Fruit fly (Drosophila melanogaster) whole organism, embryonic: ENCODE results near the gene Nepl18.
A peak's percentile ranks its signal among the peaks of the same experiment; 100 is the strongest.

ENCODE experiments used
- Asciz ChIP-seq: fragments of 200-800 bp; sonication (Bioruptor generic); optimal IDR thresholded peaks from 2 replicates; lab custom pipeline; 2017; ENCODE audit warnings: missing biosample characterization, mild to moderate bottlenecking, missing genetic modification characterization, missing genetic modification reagents
- Bgb ChIP-seq: fragments of 200-800 bp; sonication (Bioruptor generic); IDR thresholded peaks from 2 replicates; pipeline ENCODE4 v1.3.6; 2022; ENCODE audit warnings: missing biosample characterization, missing genetic modification characterization; ENCODE audit not compliant: partially characterized antibody
- Bteb2 ChIP-seq: fragments of 200-800 bp; sonication (Bioruptor generic); optimal IDR thresholded peaks from 2 replicates; lab custom pipeline; 2016; ENCODE audit warnings: missing biosample characterization, missing genetic modification characterization
- CG10654 ChIP-seq: fragments of 200-800 bp; sonication (Bioruptor generic); optimal IDR thresholded peaks from 2 replicates; lab custom pipeline; 2016; ENCODE audit warnings: missing biosample characterization, missing genetic modification characterization
- CG10979 ChIP-seq: fragments of 200-800 bp; sonication (Bioruptor generic); optimal IDR thresholded peaks from 2 replicates; lab custom pipeline; 2018; ENCODE audit warnings: missing biosample characterization, mild to moderate bottlenecking, missing genetic modification characterization, moderate library complexity
- CG11504 ChIP-seq: fragments of 200-800 bp; sonication (Bioruptor generic); optimal IDR thresholded peaks from 3 replicates; lab custom pipeline; 2019; ENCODE audit warnings: missing biosample characterization, mild to moderate bottlenecking, missing genetic modification characterization, moderate library complexity
- CG12104 ChIP-seq: fragments of 200-800 bp; sonication (Bioruptor generic); optimal IDR thresholded peaks from 3 replicates; lab custom pipeline; 2016; ENCODE audit warnings: missing biosample characterization, missing genetic modification characterization
- CG13624 ChIP-seq: fragments of 200-800 bp; sonication (Bioruptor generic); optimal IDR thresholded peaks from 2 replicates; lab custom pipeline; 2016; ENCODE audit warnings: missing biosample characterization, missing genetic modification characterization
- CG15696 ChIP-seq: fragments of 200-800 bp; sonication (Bioruptor generic); optimal IDR thresholded peaks from 2 replicates; lab custom pipeline; 2019; ENCODE audit warnings: missing biosample characterization, mild to moderate bottlenecking, missing genetic modification characterization, moderate library complexity
- CG16779 ChIP-seq: fragments of 200-800 bp; sonication (Bioruptor generic); IDR thresholded peaks from 2 replicates; pipeline ENCODE4 v1.3.6; 2022; ENCODE audit warnings: missing biosample characterization, missing genetic modification characterization
- CG18619 ChIP-seq: fragments of 200-800 bp; sonication (Bioruptor generic); optimal IDR thresholded peaks from 3 replicates; lab custom pipeline; 2017; ENCODE audit warnings: missing biosample characterization, mild to moderate bottlenecking, missing genetic modification characterization
- CG2202 ChIP-seq: fragments of 200-800 bp; sonication (Bioruptor generic); optimal IDR thresholded peaks from 2 replicates; lab custom pipeline; 2018; ENCODE audit warnings: missing biosample characterization, mild to moderate bottlenecking, missing genetic modification characterization
- CG30020 ChIP-seq: fragments of 200-800 bp; optimal IDR thresholded peaks from 2 replicates; lab custom pipeline; 2019; ENCODE audit warnings: missing biosample characterization, mild to moderate bottlenecking, missing genetic modification characterization, moderate library complexity
- CG31365 ChIP-seq: fragments of 200-800 bp; sonication (Bioruptor generic); optimal IDR thresholded peaks from 2 replicates; lab custom pipeline; 2018; ENCODE audit warnings: missing biosample characterization, mild to moderate bottlenecking, missing genetic modification characterization
- CG31441 ChIP-seq: fragments of 200-800 bp; sonication (Bioruptor generic); IDR thresholded peaks from 2 replicates; pipeline ENCODE4 v1.3.6; 2022; ENCODE audit warnings: missing biosample characterization, missing genetic modification characterization
- CG3995 ChIP-seq: fragments of 200-800 bp; sonication (Bioruptor generic); optimal IDR thresholded peaks from 3 replicates; lab custom pipeline; 2016; ENCODE audit warnings: missing biosample characterization, missing genetic modification characterization
- CG5180 ChIP-seq: fragments of 200-800 bp; sonication (Bioruptor generic); optimal IDR thresholded peaks from 3 replicates; lab custom pipeline; 2017; ENCODE audit warnings: missing biosample characterization, missing genetic modification characterization, mild to moderate bottlenecking, moderate library complexity, missing genetic modification reagents
- CG6254 ChIP-seq: fragments of 200-800 bp; sonication (Bioruptor generic); optimal IDR thresholded peaks from 3 replicates; lab custom pipeline; 2017; ENCODE audit warnings: mild to moderate bottlenecking, missing biosample characterization, missing genetic modification reagents, missing genetic modification characterization
- CG8388 ChIP-seq: fragments of 200-800 bp; sonication (Bioruptor generic); optimal IDR thresholded peaks from 2 replicates; lab custom pipeline; 2019; ENCODE audit warnings: missing biosample characterization, mild to moderate bottlenecking, missing genetic modification characterization, moderate library complexity
- CG8478 ChIP-seq: fragments of >200 bp; optimal IDR thresholded peaks from 2 replicates; lab custom pipeline; 2018
- CG8924 ChIP-seq: fragments of 200-800 bp; optimal IDR thresholded peaks from 3 replicates; lab custom pipeline; 2019; ENCODE audit warnings: missing biosample characterization, mild to moderate bottlenecking, missing genetic modification characterization, moderate library complexity
- CG9215 ChIP-seq: fragments of 200-800 bp; sonication (Bioruptor generic); IDR thresholded peaks from 2 replicates; pipeline ENCODE4 v1.3.6; 2022; ENCODE audit warnings: missing biosample characterization, missing genetic modification characterization
- CrebB ChIP-seq: fragments of 200-800 bp; sonication (Bioruptor generic); optimal IDR thresholded peaks from 3 replicates; lab custom pipeline; 2018; ENCODE audit warnings: missing biosample characterization, mild to moderate bottlenecking, missing genetic modification characterization
- Dip3 ChIP-seq: fragments of 200-800 bp; sonication (Bioruptor generic); optimal IDR thresholded peaks from 3 replicates; lab custom pipeline; 2016; ENCODE audit warnings: missing biosample characterization, missing genetic modification characterization
- Fer3 ChIP-seq: fragments of 200-800 bp; sonication (Bioruptor generic); optimal IDR thresholded peaks from 2 replicates; lab custom pipeline; 2018; ENCODE audit warnings: missing biosample characterization, mild to moderate bottlenecking, missing genetic modification characterization, moderate library complexity
- Gsc ChIP-seq: fragments of 200-800 bp; sonication (Bioruptor generic); IDR thresholded peaks from 2 replicates; pipeline ENCODE4 v1.3.6; 2022; ENCODE audit warnings: missing biosample characterization, missing genetic modification characterization
- Hand ChIP-seq: fragments of 200-800 bp; sonication (Bioruptor generic); optimal IDR thresholded peaks from 2 replicates; lab custom pipeline; 2017; ENCODE audit warnings: mild to moderate bottlenecking, missing biosample characterization, missing genetic modification reagents, missing genetic modification characterization
- Hr39 ChIP-seq: fragments of >200 bp; optimal IDR thresholded peaks from 2 replicates; lab custom pipeline; 2017
- Sry-δ ChIP-seq: fragments of 200-800 bp; sonication (Bioruptor generic); optimal IDR thresholded peaks from 2 replicates; lab custom pipeline; 2016; ENCODE audit warnings: missing biosample characterization, missing genetic modification characterization
- bowl ChIP-seq: fragments of 200-800 bp; sonication (Bioruptor generic); IDR thresholded peaks from 2 replicates; pipeline ENCODE4 v1.3.6; 2022; ENCODE audit warnings: missing biosample characterization, missing genetic modification characterization
- corto ChIP-seq: fragments of 200-800 bp; sonication (Bioruptor generic); optimal IDR thresholded peaks from 2 replicates; lab custom pipeline; 2016; ENCODE audit warnings: missing biosample characterization, mild to moderate bottlenecking, missing genetic modification characterization, moderate library complexity
- crol ChIP-seq: fragments of 200-800 bp; sonication (Bioruptor generic); IDR thresholded peaks from 2 replicates; pipeline ENCODE4 v1.3.6; 2022; ENCODE audit warnings: missing biosample characterization, missing genetic modification characterization
- dati ChIP-seq: fragments of 200-800 bp; sonication (Bioruptor generic); IDR thresholded peaks from 2 replicates; pipeline ENCODE4 v1.3.6; 2022; ENCODE audit warnings: missing biosample characterization, missing genetic modification characterization
- disco-r ChIP-seq: fragments of 200-800 bp; sonication (Bioruptor generic); optimal IDR thresholded peaks from 2 replicates; lab custom pipeline; 2016; ENCODE audit warnings: missing biosample characterization, missing genetic modification characterization
- eve ChIP-seq, 2 experiments: fragments of >200 bp; optimal IDR thresholded peaks; 2 replicates each; lab custom pipeline; 2017; ENCODE audit warnings: missing biosample characterization in 2 of 2, missing genetic modification characterization in 2 of 2
- fu2 ChIP-seq: fragments of 200-800 bp; sonication (Bioruptor generic); optimal IDR thresholded peaks from 2 replicates; lab custom pipeline; 2016; ENCODE audit warnings: missing biosample characterization, missing genetic modification characterization
- gfzf ChIP-seq: fragments of 200-800 bp; sonication (Bioruptor generic); optimal IDR thresholded peaks from 2 replicates; lab custom pipeline; 2016; ENCODE audit warnings: missing biosample characterization, mild to moderate bottlenecking, missing genetic modification characterization, moderate library complexity
- grau ChIP-seq: fragments of 200-800 bp; optimal IDR thresholded peaks from 3 replicates; lab custom pipeline; 2019; ENCODE audit warnings: missing biosample characterization, mild to moderate bottlenecking, missing genetic modification characterization, moderate library complexity
- gsb-n ChIP-seq: fragments of 200-800 bp; sonication (Bioruptor generic); optimal IDR thresholded peaks from 3 replicates; lab custom pipeline; 2018; ENCODE audit warnings: missing biosample characterization, mild to moderate bottlenecking, missing genetic modification characterization
- hth ChIP-seq: fragments of >200 bp; optimal IDR thresholded peaks from 2 replicates; lab custom pipeline; 2017; ENCODE audit warnings: inconsistent platforms
- ken ChIP-seq: fragments of 200-800 bp; sonication (Bioruptor generic); IDR thresholded peaks from 3 replicates; pipeline ENCODE4 v1.3.6; 2022; ENCODE audit warnings: missing biosample characterization, missing genetic modification characterization
- klu ChIP-seq: fragments of 200-800 bp; sonication (Bioruptor generic); IDR thresholded peaks from 2 replicates; pipeline ENCODE4 v1.3.6; 2022; ENCODE audit warnings: missing biosample characterization, missing genetic modification characterization
- pfk ChIP-seq: fragments of 200-800 bp; sonication (Bioruptor generic); optimal IDR thresholded peaks from 2 replicates; lab custom pipeline; 2018; ENCODE audit warnings: missing biosample characterization, mild to moderate bottlenecking, missing genetic modification characterization, moderate library complexity
- slou ChIP-seq: fragments of 200-800 bp; sonication (Bioruptor generic); optimal IDR thresholded peaks from 3 replicates; lab custom pipeline; 2016; ENCODE audit warnings: missing biosample characterization, missing genetic modification characterization
- sr ChIP-seq: fragments of 200-800 bp; sonication (Bioruptor generic); IDR thresholded peaks from 3 replicates; pipeline ENCODE4 v1.3.6; 2022; ENCODE audit warnings: missing biosample characterization, missing genetic modification characterization
- ssp ChIP-seq: fragments of 200-800 bp; sonication (Bioruptor generic); IDR thresholded peaks from 2 replicates; pipeline ENCODE4 v1.3.6; 2022; ENCODE audit warnings: missing biosample characterization, missing genetic modification characterization
- unpg ChIP-seq: fragments of 200-800 bp; sonication (Bioruptor generic); optimal IDR thresholded peaks from 3 replicates; lab custom pipeline; 2018; ENCODE audit warnings: missing biosample characterization, mild to moderate bottlenecking, missing genetic modification characterization, moderate library complexity
- wor ChIP-seq: fragments of 200-800 bp; sonication (Bioruptor generic); IDR thresholded peaks from 2 replicates; pipeline ENCODE4 v1.3.6; 2022; ENCODE audit warnings: missing biosample characterization, missing genetic modification characterization
- yki ChIP-seq: fragments of >200 bp; optimal IDR thresholded peaks from 3 replicates; lab custom pipeline; 2018
- zfh2 ChIP-seq: fragments of 200-800 bp; sonication (Bioruptor generic); optimal IDR thresholded peaks from 2 replicates; lab custom pipeline; 2016; ENCODE audit warnings: missing biosample characterization, missing genetic modification characterization

Gene Nepl18

dm6 chr3R:28880066-28880842, 4.8 kb downstream of the Nepl18 start, which contains the start of the genes Nepl19 and Nepl20 (continued):
- TF ChIP-seq zfh2 (GFP tag; lab: Kevin White, UChicago) (peak; percentile 44), gfzf (GFP tag; lab: Kevin White, UChicago) (no peak), slou (GFP tag; lab: Kevin White, UChicago) (no peak), CG6254 (GFP tag; lab: Kevin White, UChicago) (peak; percentile 59), Bteb2 (GFP tag; lab: Kevin White, UChicago) (peak; percentile 45), dati (0 out of 2 replicates have a peak, but pooled peaks have one; percentile 47), CG2202 (tag; lab: Kevin White, UChicago) (peak; percentile 55), eve (GFP tag; optimal IDR thresholded peaks at IDR 0.05; lab: Kevin White, UChicago) (no peak), CG10654 (GFP tag; lab: Kevin White, UChicago) (peak; percentile 68), CG12104 (peak; percentile 67), klu (GFP tag; lab: Robert Waterston, UW) (peak; percentile 47; the same call in 1 of the 2 replicates), yki (lab: Kevin White, UChicago) (no peak), CG18619 (GFP tag; lab: Kevin White, UChicago) (peak; percentile 64), ken (GFP tag; lab: Robert Waterston, UW) (peak; percentile 64; the same call in 2 of the 3 replicates), Sry-δ (GFP tag; lab: Kevin White, UChicago) (peak; percentile 16), Gsc (GFP tag; lab: Robert Waterston, UW) (peak; percentile 49), sr (GFP tag; lab: Robert Waterston, UW) (0 out of 3 replicates have a peak, but pooled peaks have one; percentile 38), pfk (GFP tag; lab: Kevin White, UChicago) (no peak), ssp (GFP tag; lab: Robert Waterston, UW) (peak; percentile 76), CG13624 (GFP tag; lab: Kevin White, UChicago) (peak; percentile 50), CG15696 (peak; percentile 65), Fer3 (tag; lab: Kevin White, UChicago) (peak; percentile 84), CG10979 (tag; lab: Kevin White, UChicago) (peak; percentile 80), CG5180 (GFP tag; lab: Kevin White, UChicago) (peak; percentile 54), Hand (GFP tag; lab: Kevin White, UChicago) (peak; percentile 64), CrebB (tag; lab: Kevin White, UChicago) (peak; percentile 56), hth (lab: Kevin White, UChicago) (no peak), CG30020 (tag; lab: Kevin White, UChicago) (no peak), gsb-n (tag; lab: Kevin White, UChicago) (peak; percentile 66), CG31441 (GFP tag; lab: Robert Waterston, UW) (peak; percentile 82), unpg (GFP tag; lab: Kevin White, UChicago) (peak; percentile 83), CG8478 (lab: Kevin White, UChicago) (no peak), Bgb (GFP tag; lab: Robert Waterston, UW) (no peak), crol (peak; percentile 44), wor (GFP tag; lab: Robert Waterston, UW) (peak; percentile 56), CG9215 (peak; percentile 69), grau (tag; lab: Kevin White, UChicago) (peak; percentile 82), Asciz (peak; percentile 63), Dip3 (GFP tag; lab: Kevin White, UChicago) (peak; percentile 53), Hr39 (no peak), fu2 (GFP tag; lab: Kevin White, UChicago) (peak; percentile 23), CG3995 (GFP tag; lab: Kevin White, UChicago) (peak; percentile 33), disco-r (GFP tag; lab: Kevin White, UChicago) (peak; percentile 4), CG16779 (GFP tag; lab: Robert Waterston, UW) (peak; percentile 62; the same call in 1 of the 2 replicates), bowl (GFP tag; lab: Robert Waterston, UW) (0 out of 2 replicates have a peak, but pooled peaks have one; percentile 40), corto (GFP tag; lab: Kevin White, UChicago) (peak; percentile 46), CG8924 (tag; lab: Kevin White, UChicago) (peak; percentile 81), CG31365 (tag; lab: Kevin White, UChicago) (peak; percentile 53), CG8388 (GFP tag; lab: Kevin White, UChicago) (peak; percentile 76), CG11504 (peak; percentile 83)
